Worm (Caenorhabditis elegans): ENCODE data around the gene nra-1.

nra-1 gene

DNA sequence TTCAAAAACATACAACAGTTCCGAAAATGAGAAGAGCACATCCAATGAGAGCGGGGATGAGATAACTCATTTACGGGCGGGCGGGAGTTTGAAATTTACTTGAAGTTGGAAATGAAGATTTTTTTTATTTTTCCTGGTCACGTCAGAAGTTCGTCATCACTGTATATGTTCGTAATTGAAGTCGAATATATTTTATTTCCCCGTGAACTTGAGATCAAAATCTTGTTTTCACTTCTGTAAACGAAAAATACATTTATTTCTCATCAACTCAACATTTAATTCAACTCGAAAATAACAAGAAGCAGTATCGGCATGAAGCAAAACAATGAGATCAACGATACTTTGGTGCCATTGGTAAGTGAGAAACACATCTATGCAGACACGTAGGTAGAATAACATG lies 32.4 kb upstream of the nra-1 start, which contains the start of gene C49C3.20:
C49C3.20 (minus strand) TSS at position 101 of the 400 bp plus-strand sequence.
- TF ChIP-seq aha-1 (tag) (peak; percentile 60), ces-1 (GFP tag; optimal IDR thresholded peaks at IDR 0.05) (no peak)

DNA sequence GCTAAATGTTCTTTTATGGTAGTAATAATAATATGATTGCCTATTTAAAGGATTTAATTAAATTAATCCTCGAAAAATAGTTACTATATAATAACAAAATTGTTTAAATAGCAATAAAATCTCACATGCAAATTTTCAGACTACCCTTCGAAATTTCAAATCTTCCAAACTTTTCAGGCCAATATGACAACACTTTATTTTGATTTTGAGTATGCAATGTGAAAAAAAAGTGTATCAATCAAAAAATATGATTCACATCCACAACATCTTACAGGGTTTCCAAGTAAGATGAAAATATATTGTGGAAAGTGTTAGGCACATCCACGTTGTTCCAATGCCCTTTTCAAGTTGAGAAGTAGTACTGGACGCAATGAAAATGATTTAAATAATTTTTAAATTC lies 27.8 kb upstream of the nra-1 start, which contains the start of gene snf-9:
snf-9 (plus strand) TSS at position 301 of the 400 bp plus-strand sequence.
- TF ChIP-seq mdt-29 (GFP tag; IDR thresholded peaks at IDR 0.05), result no peak
- TF ChIP-seq unc-62 (GFP tag; optimal IDR thresholded peaks at IDR 0.05 in 1 of 2), result peak in 1 of 2 experiments; percentile 15
- no peak for TF ChIP-seq unc-62 (tag; optimal IDR thresholded peaks at IDR 0.05)

DNA sequence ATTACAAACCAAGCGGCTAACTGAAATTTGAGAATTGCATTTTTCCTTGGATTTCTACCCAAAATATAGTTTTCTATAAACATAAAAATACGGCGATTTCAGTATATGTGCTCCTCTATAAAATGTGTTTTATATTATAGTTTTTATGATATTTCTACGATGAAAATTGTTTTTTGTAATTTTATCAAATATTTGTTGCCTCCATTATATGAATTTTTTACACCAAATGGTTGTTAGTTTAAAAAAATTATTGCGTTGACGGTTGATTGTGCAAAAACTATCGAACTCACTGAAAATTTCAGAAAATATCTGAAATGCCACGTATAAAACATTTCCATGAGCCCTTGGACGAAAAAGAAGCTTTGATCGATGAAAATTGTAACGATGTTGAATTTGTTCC lies 24.2 kb upstream of the nra-1 start, which contains the start of gene T28F3.9:
T28F3.9 (plus strand) TSS at position 301 of the 400 bp plus-strand sequence.
- TF ChIP-seq R02D3.7 (tag; optimal IDR thresholded peaks at IDR 0.05) (no peak), ceh-28 (tag; optimal IDR thresholded peaks at IDR 0.05) (no peak), hlh-11 (tag; optimal IDR thresholded peaks at IDR 0.05) (no peak), ztf-7 (tag; optimal IDR thresholded peaks at IDR 0.05) (no peak), zfp-3 (GFP tag; conservative IDR thresholded peaks at IDR 0.05) (no peak)

DNA sequence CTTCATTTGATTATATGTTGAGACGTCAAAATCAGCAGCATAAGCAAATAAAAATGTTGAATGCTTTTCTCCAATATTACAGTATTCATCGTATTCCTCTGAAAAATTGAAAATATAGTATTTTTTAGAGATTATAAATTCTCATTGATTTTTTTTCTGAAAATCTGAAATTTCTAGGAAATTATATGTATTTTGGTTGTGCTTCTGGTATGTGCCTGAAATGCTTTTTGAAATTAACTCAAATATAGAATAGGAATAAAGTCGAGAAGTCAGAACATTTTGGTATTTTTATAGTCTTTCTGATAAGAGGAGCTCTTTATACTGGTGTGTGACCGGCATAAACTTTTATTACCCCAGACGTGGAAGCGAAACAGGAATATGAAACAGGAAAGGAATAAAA lies 23.2 kb upstream of the nra-1 start, which contains the start of gene T28F3.8:
T28F3.8 (minus strand) TSS at position 101 of the 400 bp plus-strand sequence.
- TF ChIP-seq php-3 (GFP tag; IDR thresholded peaks at IDR 0.05), result peak; percentile 82

DNA sequence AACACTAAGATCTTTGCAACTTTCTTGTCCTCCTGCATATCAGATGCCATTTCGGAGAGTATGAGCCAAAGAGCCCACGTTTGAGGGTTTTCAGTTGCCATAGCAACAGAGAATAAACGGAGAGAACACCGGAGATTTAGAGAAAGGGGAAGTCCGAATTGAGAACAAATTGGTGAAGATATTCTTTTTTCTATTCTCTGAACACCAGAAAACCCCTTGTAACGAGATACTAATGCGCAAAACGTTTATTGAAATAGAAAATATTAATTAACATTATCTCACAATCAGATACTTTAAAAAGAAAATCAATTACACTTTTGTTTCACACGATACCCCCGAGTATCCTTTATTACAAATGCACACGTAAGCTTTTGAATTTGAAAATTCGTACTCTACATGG lies 17.9 kb upstream of the nra-1 start, which contains the start of gene ifta-2:
ifta-2 (minus strand) TSS at position 101 of the 400 bp plus-strand sequence.
- TF ChIP-seq daf-12 (tag; optimal IDR thresholded peaks at IDR 0.05), result no peak
- TF ChIP-seq dmd-9 (GFP tag; IDR thresholded peaks at IDR 0.05), result no peak
- TF ChIP-seq unc-62 (GFP tag; optimal IDR thresholded peaks at IDR 0.05 in 1 of 2), result peak in 1 of 2 experiments; percentile 72
- TF ChIP-seq unc-62 (tag; optimal IDR thresholded peaks at IDR 0.05), result no peak
- TF ChIP-seq dpl-1 (GFP tag; optimal IDR thresholded peaks at IDR 0.05), result no peak
- no peak for TF ChIP-seq F44E2.7 (GFP tag; IDR thresholded peaks at IDR 0.05)
- no peak for TF ChIP-seq daf-16 (GFP tag; optimal IDR thresholded peaks at IDR 0.05)
- no peak for TF ChIP-seq daf-16 (tag; optimal IDR thresholded peaks at IDR 0.05)
- no peak for TF ChIP-seq R02D3.7 (tag; optimal IDR thresholded peaks at IDR 0.05)
- TF ChIP-seq aha-1 (tag), result no peak

- TF ChIP-seq saeg-2 (GFP tag; IDR thresholded peaks at IDR 0.05) (no peak), aha-1 (tag) (peak; percentile 1), Y105C5A.15 (GFP tag; IDR thresholded peaks at IDR 0.05) (no peak), snpc-4 (tag; optimal IDR thresholded peaks at IDR 0.05) (no peak)
Observed at ce11 chrIV:17294489-17294888, 10.5 kb upstream of the nra-1 start, which contains the start of gene T28F3.5. TSS of gene T28F3.5 (plus strand) at chrIV:17294789.

- TF ChIP-seq dmd-6 (GFP tag; IDR thresholded peaks at IDR 0.05), result no peak
- peak; percentile 38 for TF ChIP-seq rbr-2 (tag; optimal IDR thresholded peaks at IDR 0.05)
- TF ChIP-seq nhr-48 (tag; optimal IDR thresholded peaks at IDR 0.05), result no peak
- peak; percentile 20 for TF ChIP-seq fkh-10 (GFP tag; optimal IDR thresholded peaks at IDR 0.05)
- TF ChIP-seq zfp-2 (tag; optimal IDR thresholded peaks at IDR 0.05), result no peak
Observed at ce11 chrIV:17293679-17294078, 9.7 kb upstream of the nra-1 start.

ce11 chrIV:17293068-17293467 lies 9.1 kb upstream of the nra-1 start:
- TF ChIP-seq hlh-11 (tag; optimal IDR thresholded peaks at IDR 0.05) (no peak), ceh-44 (GFP tag; IDR thresholded peaks at IDR 0.05) (no peak), fkh-10 (GFP tag; optimal IDR thresholded peaks at IDR 0.05) (no peak), dmd-6 (GFP tag; IDR thresholded peaks at IDR 0.05) (0 out of 2 replicates have a peak, but pooled peaks have one; percentile 26), spr-1 (tag; optimal IDR thresholded peaks at IDR 0.05) (no peak), dve-1 (tag; optimal IDR thresholded peaks at IDR 0.05; ENCODE audit: insufficient read depth) (peak; percentile 37), lin-15B (tag; optimal IDR thresholded peaks at IDR 0.05) (no peak), nhr-6 (tag; optimal IDR thresholded peaks at IDR 0.05) (no peak), mdl-1 (tag; optimal IDR thresholded peaks at IDR 0.05) (no peak), nhr-28 (tag; optimal IDR thresholded peaks at IDR 0.05) (no peak), saeg-2 (GFP tag; IDR thresholded peaks at IDR 0.05) (no peak), pqm-1 (tag; optimal IDR thresholded peaks at IDR 0.05) (peak; percentile 14), daf-16 (GFP tag; optimal IDR thresholded peaks at IDR 0.05) (no peak), daf-16 (tag; optimal IDR thresholded peaks at IDR 0.05) (no peak), nhr-111 (GFP tag; optimal IDR thresholded peaks at IDR 0.05) (no peak), aha-1 (tag) (peak; percentile 53)
